Worm (Caenorhabditis elegans) whole organism, L4/young adult: ENCODE results near the gene fbxa-137.

Experiments
- dao-5 ChIP-seq: sonication (generic microtip); optimal IDR thresholded peaks from 2 replicates; lab custom pipeline; 2016; ENCODE audit warnings: missing genotype, missing genetic modification characterization, moderate library complexity, missing compliant biosample characterization
- him-1 ChIP-seq: sonication (generic microtip); optimal IDR thresholded peaks from 2 replicates; lab custom pipeline; 2016; ENCODE audit warnings: missing genotype, missing genetic modification reagents, missing genetic modification characterization, missing compliant biosample characterization

ce11 chrV:2290329-2290728, 11.7 kb downstream of the fbxa-137 start, which contains the start of gene nhr-225:
- TF ChIP-seq dao-5 (tag; lab: Kevin White, UChicago) (no peak), him-1 (tag; lab: Kevin White, UChicago) (no peak)
